Fruit fly (Drosophila melanogaster) whole organism, adult: ENCODE results near the gene Eip63F-1.
A peak's percentile ranks its signal among the peaks of the same experiment; 100 is the strongest.

Source experiments
- CG11617 ChIP-seq: fragments of 200-800 bp; sonication (Bioruptor generic); optimal IDR thresholded peaks from 2 replicates; lab custom pipeline; 2017; ENCODE audit warnings: mild to moderate bottlenecking, missing biosample characterization, missing genetic modification reagents, missing genetic modification characterization
- CG12768 ChIP-seq: fragments of 200-800 bp; sonication (Bioruptor generic); optimal IDR thresholded peaks from 2 replicates; lab custom pipeline; 2017; ENCODE audit warnings: missing biosample characterization, missing genetic modification characterization, mild to moderate bottlenecking, moderate library complexity, missing genetic modification reagents
- CG14711 ChIP-seq: fragments of 200-800 bp; sonication (Bioruptor generic); optimal IDR thresholded peaks from 2 replicates; lab custom pipeline; 2018; ENCODE audit warnings: missing biosample characterization, mild to moderate bottlenecking, missing genetic modification characterization, moderate library complexity
- CG1620 ChIP-seq: fragments of 200-800 bp; sonication (Bioruptor generic); optimal IDR thresholded peaks from 2 replicates; lab custom pipeline; 2016; ENCODE audit warnings: missing biosample characterization, missing genetic modification characterization
- CG33017 ChIP-seq: fragments of 200-800 bp; sonication (Bioruptor generic); optimal IDR thresholded peaks from 2 replicates; lab custom pipeline; 2018; ENCODE audit warnings: missing biosample characterization, mild to moderate bottlenecking, missing genetic modification characterization, moderate library complexity
- CG5204 ChIP-seq: fragments of 200-800 bp; sonication (Bioruptor generic); optimal IDR thresholded peaks from 2 replicates; lab custom pipeline; 2016; ENCODE audit warnings: missing biosample characterization, missing genetic modification characterization
- CG7045 ChIP-seq: fragments of 200-800 bp; sonication (Bioruptor generic); optimal IDR thresholded peaks from 2 replicates; lab custom pipeline; 2017; ENCODE audit warnings: missing biosample characterization, mild to moderate bottlenecking, missing genetic modification characterization
- CG7101 ChIP-seq: fragments of 200-800 bp; sonication (Bioruptor generic); optimal IDR thresholded peaks from 2 replicates; lab custom pipeline; 2018; ENCODE audit warnings: missing biosample characterization, mild to moderate bottlenecking, missing genetic modification characterization, moderate library complexity
- Clk ChIP-seq: fragments of 200-800 bp; sonication (Bioruptor generic); optimal IDR thresholded peaks from 2 replicates; lab custom pipeline; 2017; ENCODE audit warnings: missing biosample characterization, missing genetic modification characterization
- Crg-1 ChIP-seq: fragments of 200-800 bp; sonication (Bioruptor generic); optimal IDR thresholded peaks from 2 replicates; lab custom pipeline; 2016; ENCODE audit warnings: missing biosample characterization, missing genetic modification characterization
- Hr96 ChIP-seq: fragments of 200-800 bp; sonication (Bioruptor generic); optimal IDR thresholded peaks from 2 replicates; lab custom pipeline; 2016; ENCODE audit warnings: missing biosample characterization, missing genetic modification characterization
- Mnt ChIP-seq: fragments of 200-800 bp; sonication (Bioruptor generic); optimal IDR thresholded peaks from 2 replicates; lab custom pipeline; 2016; ENCODE audit warnings: missing biosample characterization, mild to moderate bottlenecking, missing genetic modification characterization
- bab1 ChIP-seq: fragments of 200-800 bp; sonication (Bioruptor generic); optimal IDR thresholded peaks from 3 replicates; lab custom pipeline; 2019; ENCODE audit warnings: missing biosample characterization, mild to moderate bottlenecking, missing genetic modification characterization, moderate library complexity
- cic ChIP-seq: fragments of 200-800 bp; sonication (Bioruptor generic); optimal IDR thresholded peaks from 2 replicates; lab custom pipeline; 2017; ENCODE audit warnings: missing biosample characterization, mild to moderate bottlenecking, missing genetic modification characterization, moderate library complexity
- cnc ChIP-seq, 2 experiments: fragments of >200 bp; optimal IDR thresholded peaks; 2 replicates each; lab custom pipeline; 2017
- kay ChIP-seq: fragments of 200-800 bp; sonication (Bioruptor generic); peaks from one replicate; lab custom pipeline; 2016; ENCODE audit warnings: missing biosample characterization, missing genetic modification characterization, borderline replicate concordance
- ovo ChIP-seq: fragments of 200-800 bp; sonication (Bioruptor generic); optimal IDR thresholded peaks from 2 replicates; lab custom pipeline; 2016; ENCODE audit warnings: missing biosample characterization, missing genetic modification characterization
- pad ChIP-seq: fragments of 200-800 bp; sonication (Bioruptor generic); optimal IDR thresholded peaks from 3 replicates; lab custom pipeline; 2017; ENCODE audit warnings: missing biosample characterization, missing genetic modification characterization, mild to moderate bottlenecking, moderate library complexity, missing genetic modification reagents
- tj ChIP-seq: fragments of 200-800 bp; sonication (Bioruptor generic); optimal IDR thresholded peaks from 3 replicates; lab custom pipeline; 2017; ENCODE audit warnings: missing biosample characterization, mild to moderate bottlenecking, missing genetic modification characterization, moderate library complexity
- toe ChIP-seq: fragments of 200-800 bp; sonication (Bioruptor generic); optimal IDR thresholded peaks from 2 replicates; lab custom pipeline; 2016; ENCODE audit warnings: missing biosample characterization, missing genetic modification characterization

Gene Eip63F-1

dm6 chr3L:3935567-3936207, at the start of gene Eip63F-1:
Gene Eip63F-1, minus strand, starts transcription at chr3L:3935617.
- no peak for TF ChIP-seq ovo (GFP tag; lab: Kevin White, UChicago)
- no peak for TF ChIP-seq Crg-1 (GFP tag; lab: Kevin White, UChicago)
- no peak for TF ChIP-seq CG14711 (tag; lab: Kevin White, UChicago)
- no peak for TF ChIP-seq pad
- TF ChIP-seq Hr96 (GFP tag; lab: Kevin White, UChicago): no peak
- TF ChIP-seq CG1620 (GFP tag; lab: Kevin White, UChicago): no peak
- no peak for TF ChIP-seq cic (GFP tag; lab: Kevin White, UChicago)
- no peak for TF ChIP-seq Clk (GFP tag; lab: Kevin White, UChicago)
- TF ChIP-seq CG11617 (GFP tag; lab: Kevin White, UChicago): no peak
- TF ChIP-seq CG12768: no peak
- TF ChIP-seq toe (GFP tag; lab: Kevin White, UChicago): no peak
- TF ChIP-seq CG7101 (tag; lab: Kevin White, UChicago): no peak
- no peak for TF ChIP-seq CG7045 (GFP tag; lab: Kevin White, UChicago)

- TF ChIP-seq cnc (optimal IDR thresholded peaks at IDR 0.05; lab: Kevin White, UChicago) (no peak), bab1 (GFP tag; lab: Kevin White, UChicago) (no peak), CG7101 (tag; lab: Kevin White, UChicago) (no peak), Hr96 (GFP tag; lab: Kevin White, UChicago) (peak; percentile 9), CG11617 (GFP tag; lab: Kevin White, UChicago) (peak; percentile 10), cic (GFP tag; lab: Kevin White, UChicago) (no peak), CG12768 (no peak), tj (GFP tag; lab: Kevin White, UChicago) (peak; percentile 16), CG5204 (no peak), kay (no peak), Mnt (GFP tag; lab: Kevin White, UChicago) (no peak), CG1620 (GFP tag; lab: Kevin White, UChicago) (no peak), Clk (GFP tag; lab: Kevin White, UChicago) (no peak), ovo (GFP tag; lab: Kevin White, UChicago) (no peak), toe (GFP tag; lab: Kevin White, UChicago) (no peak), pad (peak; percentile 55), CG14711 (tag; lab: Kevin White, UChicago) (no peak), CG33017 (tag; lab: Kevin White, UChicago) (no peak), CG7045 (GFP tag; lab: Kevin White, UChicago) (peak; percentile 48), Crg-1 (GFP tag; lab: Kevin White, UChicago) (no peak)
Observed at dm6 chr3L:3983466-3983946, 48.1 kb upstream of the Eip63F-1 start, which contains the start of gene scrt. Gene scrt, plus strand, starts transcription at chr3L:3983896.

DNA sequence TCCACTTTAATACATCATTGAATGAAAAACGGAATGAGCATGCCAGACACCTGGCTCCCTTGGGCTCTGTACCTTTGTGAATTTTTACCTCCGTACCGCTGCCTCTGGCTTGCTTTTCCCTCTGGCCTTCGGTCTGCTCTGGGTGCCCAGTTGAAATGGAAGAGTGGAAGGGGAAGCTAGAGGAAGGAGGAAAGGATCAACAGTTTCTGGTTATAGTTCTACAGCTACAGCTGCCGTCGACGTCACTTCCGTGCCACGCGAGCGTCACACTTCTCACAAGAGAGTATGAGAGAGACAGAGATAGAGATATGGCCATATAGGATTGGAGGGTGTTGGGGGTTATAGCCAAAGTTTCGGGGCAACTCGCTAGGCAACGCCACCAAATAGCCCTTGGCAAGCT, 44.6 kb upstream of the Eip63F-1 start:
- TF ChIP-seq CG7045 (GFP tag; lab: Kevin White, UChicago) (no peak), toe (GFP tag; lab: Kevin White, UChicago) (no peak), Clk (GFP tag; lab: Kevin White, UChicago) (no peak), ovo (GFP tag; lab: Kevin White, UChicago) (no peak), Hr96 (GFP tag; lab: Kevin White, UChicago) (no peak)

DNA sequence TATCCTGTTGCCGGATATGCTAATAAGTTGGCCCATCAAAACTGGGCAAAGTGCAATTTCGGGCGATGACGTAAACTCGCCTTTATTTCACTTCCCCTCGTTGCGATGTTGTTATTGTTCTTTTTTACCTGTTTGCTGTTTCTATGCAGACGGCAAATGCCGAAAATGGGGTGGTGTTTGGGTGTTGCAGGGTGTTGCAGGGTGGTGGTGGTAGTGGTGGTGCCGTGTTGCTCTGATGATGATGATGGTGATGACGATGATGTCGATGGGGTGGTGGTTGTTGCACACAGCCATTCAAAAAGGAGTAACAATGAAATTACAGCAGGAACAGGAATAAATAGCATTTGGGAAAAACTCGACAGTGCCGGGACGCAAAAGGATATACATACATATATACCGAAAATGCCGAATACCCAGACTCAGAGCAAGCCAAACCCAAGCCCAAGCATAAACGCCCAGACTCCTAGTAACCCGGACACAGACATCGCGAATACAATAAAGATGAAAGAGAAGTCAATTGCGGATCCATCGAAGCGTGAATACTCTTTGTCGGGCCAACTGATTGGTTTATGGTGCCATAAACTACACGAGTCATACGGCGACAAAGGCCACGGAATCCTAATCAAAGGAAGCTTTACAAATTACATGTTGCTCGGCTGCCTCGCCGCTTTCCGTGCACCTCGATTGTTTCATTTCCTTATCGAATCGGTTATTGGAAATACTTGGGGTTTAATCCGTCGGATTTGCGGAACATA, 43.5 kb upstream of the Eip63F-1 start:
- TF ChIP-seq kay (no peak), CG1620 (GFP tag; lab: Kevin White, UChicago) (no peak), CG7101 (tag; lab: Kevin White, UChicago) (no peak), CG33017 (tag; lab: Kevin White, UChicago) (no peak), CG14711 (tag; lab: Kevin White, UChicago) (no peak)

DNA sequence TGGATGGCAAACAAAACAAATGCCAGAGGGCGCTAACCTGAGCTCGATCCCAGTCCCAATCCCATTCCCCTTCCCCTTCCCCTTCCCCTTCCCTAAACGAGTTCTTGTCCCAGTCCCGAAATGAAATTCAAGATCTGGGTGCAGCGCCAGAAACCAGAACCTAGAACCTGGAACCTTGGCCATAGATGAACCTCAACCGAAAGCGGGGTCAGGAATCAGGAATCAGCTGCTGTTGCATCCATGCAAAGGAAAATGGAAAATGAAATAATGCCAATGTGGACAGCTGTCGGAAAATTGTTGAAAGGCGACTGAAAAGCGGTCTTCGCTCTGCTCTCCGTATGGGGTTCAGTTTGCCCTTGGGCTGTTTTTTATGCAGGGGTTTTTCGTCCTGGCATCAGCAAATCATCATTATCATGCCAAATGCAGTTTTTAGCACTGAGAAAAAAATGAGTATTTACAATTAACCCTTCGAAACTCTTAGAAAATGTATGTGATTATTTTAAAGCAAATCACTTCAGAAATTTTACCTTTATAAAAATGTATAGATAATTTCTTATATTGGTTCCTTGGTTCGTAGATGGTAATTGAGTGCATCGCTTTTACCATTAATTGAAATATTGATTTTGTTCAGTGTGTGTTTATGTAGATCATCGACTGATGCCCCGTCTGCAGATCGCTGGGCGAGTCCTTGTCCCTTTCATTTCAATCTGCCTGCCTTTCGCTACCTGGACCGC, 42.4 kb upstream of the Eip63F-1 start:
- TF ChIP-seq CG14711 (tag; lab: Kevin White, UChicago) (no peak), Hr96 (GFP tag; lab: Kevin White, UChicago) (no peak), bab1 (GFP tag; lab: Kevin White, UChicago) (no peak), CG12768 (no peak)

- no peak for TF ChIP-seq CG14711 (tag; lab: Kevin White, UChicago)
- no peak for TF ChIP-seq Mnt (GFP tag; lab: Kevin White, UChicago)
- no peak for TF ChIP-seq cic (GFP tag; lab: Kevin White, UChicago)
Observed at dm6 chr3L:3976438-3976837, 41.0 kb upstream of the Eip63F-1 start.
